Worm (Caenorhabditis elegans) whole organism, young adult: ENCODE results near the gene dmd-4.

Experiments used
- cebp-1 ChIP-seq, 2 experiments: fragments of 200-800 bp in 1 of 2; sonication (Bioruptor generic) in 1 of 2; sonication (generic microtip) in 1 of 2; IDR thresholded peaks in 1 of 2; optimal IDR thresholded peaks in 1 of 2; 2 replicates each; pipeline versions ENCODE4 v1.3.6 to Lab custom; 2017 to 2022; ENCODE audit warnings: missing compliant biosample characterization in 2 of 2, missing genetic modification characterization in 2 of 2, mild to moderate bottlenecking in 1 of 2, missing genetic modification reagents in 1 of 2, moderate library complexity in 1 of 2
- mxl-1 ChIP-seq: sonication (generic microtip); optimal IDR thresholded peaks from 2 replicates; lab custom pipeline; 2016; ENCODE audit warnings: missing genetic modification characterization, missing compliant biosample characterization
- unc-62 ChIP-seq: fragments of 150-350 bp; optimal IDR thresholded peaks from 2 replicates; lab custom pipeline; 2014; ENCODE audit warnings: missing biosample characterization, missing genetic modification reagents, missing genetic modification characterization
- ztf-18 ChIP-seq: sonication (generic microtip); optimal IDR thresholded peaks from 2 replicates; lab custom pipeline; 2016; ENCODE audit warnings: missing genotype, mild to moderate bottlenecking, missing genetic modification characterization, missing compliant biosample characterization

DNA sequence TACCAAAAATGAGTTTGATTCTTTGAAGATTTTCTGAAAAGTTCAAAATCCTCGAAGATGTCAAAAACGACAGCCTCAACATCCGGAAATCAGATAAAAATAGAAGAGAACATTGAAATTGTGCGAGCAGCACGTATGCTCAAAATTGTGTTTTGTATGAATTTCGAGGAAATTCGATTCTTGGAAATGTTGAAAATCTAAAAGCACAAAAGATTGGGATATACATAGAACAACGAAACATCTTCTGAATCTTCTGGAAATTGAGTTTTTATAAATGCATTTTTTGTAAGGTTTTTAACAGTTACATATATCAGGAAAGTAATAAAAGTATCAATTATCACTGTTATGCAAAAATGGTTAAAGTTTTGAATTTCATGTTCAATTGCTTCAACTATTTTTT is 49.0 kb upstream of the dmd-4 start:
- TF ChIP-seq mxl-1 (tag; lab: Kevin White, UChicago) (no peak), cebp-1 (GFP tag; IDR thresholded peaks at IDR 0.05; lab: Robert Waterston, UW) (no peak), cebp-1 (tag; optimal IDR thresholded peaks at IDR 0.05; lab: Kevin White, UChicago) (no peak), unc-62 (GFP tag; lab: Kevin White, UChicago) (no peak), ztf-18 (no peak)
